Fruit fly (Drosophila melanogaster) whole organism, adult: Measurements from ENCODE around the gene 825-Oak.
A peak's percentile ranks its signal among the peaks of the same experiment; 100 is the strongest.

ENCODE experiments used
- CG11617 ChIP-seq: fragments of 200-800 bp; sonication (Bioruptor generic); optimal IDR thresholded peaks from 2 replicates; lab custom pipeline; 2017; ENCODE audit warnings: mild to moderate bottlenecking, missing biosample characterization, missing genetic modification reagents, missing genetic modification characterization
- CG33017 ChIP-seq: fragments of 200-800 bp; sonication (Bioruptor generic); optimal IDR thresholded peaks from 2 replicates; lab custom pipeline; 2018; ENCODE audit warnings: missing biosample characterization, mild to moderate bottlenecking, missing genetic modification characterization, moderate library complexity
- CG5204 ChIP-seq: fragments of 200-800 bp; sonication (Bioruptor generic); optimal IDR thresholded peaks from 2 replicates; lab custom pipeline; 2016; ENCODE audit warnings: missing biosample characterization, missing genetic modification characterization
- CG7045 ChIP-seq: fragments of 200-800 bp; sonication (Bioruptor generic); optimal IDR thresholded peaks from 2 replicates; lab custom pipeline; 2017; ENCODE audit warnings: missing biosample characterization, mild to moderate bottlenecking, missing genetic modification characterization
- CG7101 ChIP-seq: fragments of 200-800 bp; sonication (Bioruptor generic); optimal IDR thresholded peaks from 2 replicates; lab custom pipeline; 2018; ENCODE audit warnings: missing biosample characterization, mild to moderate bottlenecking, missing genetic modification characterization, moderate library complexity
- bab1 ChIP-seq: fragments of 200-800 bp; sonication (Bioruptor generic); optimal IDR thresholded peaks from 3 replicates; lab custom pipeline; 2019; ENCODE audit warnings: missing biosample characterization, mild to moderate bottlenecking, missing genetic modification characterization, moderate library complexity
- kay ChIP-seq: fragments of 200-800 bp; sonication (Bioruptor generic); peaks from one replicate; lab custom pipeline; 2016; ENCODE audit warnings: missing biosample characterization, missing genetic modification characterization, borderline replicate concordance
- ovo ChIP-seq: fragments of 200-800 bp; sonication (Bioruptor generic); optimal IDR thresholded peaks from 2 replicates; lab custom pipeline; 2016; ENCODE audit warnings: missing biosample characterization, missing genetic modification characterization

- TF ChIP-seq CG11617 (GFP tag; lab: Kevin White, UChicago) (peak; percentile 64), CG33017 (tag; lab: Kevin White, UChicago) (peak; percentile 2), bab1 (GFP tag; lab: Kevin White, UChicago) (no peak), ovo (no peak), CG7101 (tag; lab: Kevin White, UChicago) (peak; percentile 39), CG7045 (GFP tag; lab: Kevin White, UChicago) (peak; percentile 76), kay (GFP tag; lab: Kevin White, UChicago) (no peak), CG5204 (no peak)
These were observed 32.7 kb upstream of the 825-Oak start for dm6 chr3L:19504719-19505118.
